Fruit fly (Drosophila melanogaster) whole organism, pupa: ENCODE results near the gene CG7294.

Source experiments
- CG10348 ChIP-seq: fragments of 200-800 bp; sonication (Bioruptor generic); IDR thresholded peaks from 2 replicates; pipeline ENCODE4 v1.3.6; 2022; ENCODE audit warnings: missing biosample characterization, missing genetic modification characterization
- CG12605 ChIP-seq: fragments of 200-800 bp; sonication (Bioruptor generic); IDR thresholded peaks from 2 replicates; pipeline ENCODE4 v1.3.6; 2022; ENCODE audit warnings: missing biosample characterization, missing genetic modification characterization
- CG13204 ChIP-seq: fragments of 200-800 bp; sonication (Bioruptor generic); optimal IDR thresholded peaks from 2 replicates; lab custom pipeline; 2018; ENCODE audit warnings: missing biosample characterization, mild to moderate bottlenecking, missing genetic modification characterization, moderate library complexity
- CG14655 ChIP-seq: fragments of 200-800 bp; sonication (Bioruptor generic); optimal IDR thresholded peaks from 3 replicates; lab custom pipeline; 2017; ENCODE audit warnings: mild to moderate bottlenecking, missing biosample characterization, missing genetic modification reagents, missing genetic modification characterization
- CG15710 ChIP-seq: fragments of 200-800 bp; sonication (Bioruptor generic); optimal IDR thresholded peaks from 2 replicates; lab custom pipeline; 2018; ENCODE audit warnings: missing biosample characterization, mild to moderate bottlenecking, missing genetic modification characterization, moderate library complexity
- CG17806 ChIP-seq: fragments of 200-800 bp; sonication (Bioruptor generic); optimal IDR thresholded peaks from 2 replicates; lab custom pipeline; 2018; ENCODE audit warnings: missing biosample characterization, mild to moderate bottlenecking, missing genetic modification characterization, moderate library complexity
- CG32121 ChIP-seq: fragments of 200-800 bp; sonication (Bioruptor generic); IDR thresholded peaks from 2 replicates; pipeline ENCODE4 v1.3.6; 2022; ENCODE audit warnings: missing biosample characterization, missing genetic modification characterization
- CG34367 ChIP-seq: fragments of 200-800 bp; sonication (Bioruptor generic); optimal IDR thresholded peaks from 2 replicates; lab custom pipeline; 2018; ENCODE audit warnings: missing biosample characterization, mild to moderate bottlenecking, missing genetic modification characterization
- CG4496 ChIP-seq: fragments of 200-800 bp; sonication (Bioruptor generic); IDR thresholded peaks from 3 replicates; pipeline ENCODE4 v1.3.6; 2022; ENCODE audit warnings: missing biosample characterization, missing genetic modification characterization
- CG8159 ChIP-seq: fragments of 200-800 bp; sonication (Bioruptor generic); optimal IDR thresholded peaks from 3 replicates; lab custom pipeline; 2018; ENCODE audit warnings: missing biosample characterization, mild to moderate bottlenecking, missing genetic modification characterization, moderate library complexity
- CG8301 ChIP-seq: fragments of 200-800 bp; sonication (Bioruptor generic); optimal IDR thresholded peaks from 2 replicates; lab custom pipeline; 2018; ENCODE audit warnings: missing biosample characterization, mild to moderate bottlenecking, missing genetic modification characterization
- CG9948 ChIP-seq: fragments of 200-800 bp; sonication (Bioruptor generic); optimal IDR thresholded peaks from 2 replicates; lab custom pipeline; 2018; ENCODE audit warnings: missing biosample characterization, mild to moderate bottlenecking, missing genetic modification characterization, moderate library complexity
- EcR ChIP-seq: fragments of 200-800 bp; sonication (Bioruptor generic); optimal IDR thresholded peaks from 3 replicates; lab custom pipeline; 2019; ENCODE audit warnings: missing biosample characterization, missing genetic modification characterization, mild to moderate bottlenecking, moderate library complexity, missing genetic modification reagents
- Ets98B ChIP-seq: fragments of 200-800 bp; sonication (Bioruptor generic); IDR thresholded peaks from 2 replicates; pipeline ENCODE4 v1.3.6; 2022; ENCODE audit warnings: missing biosample characterization, missing genetic modification characterization
- Pif1A ChIP-seq: fragments of 200-800 bp; sonication (Bioruptor generic); optimal IDR thresholded peaks from 3 replicates; lab custom pipeline; 2016; ENCODE audit warnings: missing biosample characterization, missing genetic modification characterization
- Pif1B ChIP-seq: fragments of 200-800 bp; sonication (Bioruptor generic); optimal IDR thresholded peaks from 3 replicates; lab custom pipeline; 2016; ENCODE audit warnings: missing biosample characterization, missing genetic modification characterization
- Snoo ChIP-seq: fragments of 200-800 bp; sonication (Bioruptor generic); optimal IDR thresholded peaks from 3 replicates; lab custom pipeline; 2017; ENCODE audit warnings: missing biosample characterization, mild to moderate bottlenecking, missing genetic modification characterization, inconsistent platforms
- fd96Ca ChIP-seq: fragments of 200-800 bp; sonication (Bioruptor generic); IDR thresholded peaks from 3 replicates; pipeline ENCODE4 v1.3.6; 2022; ENCODE audit warnings: missing biosample characterization, missing genetic modification characterization
- gl ChIP-seq: fragments of 200-800 bp; sonication (Bioruptor generic); optimal IDR thresholded peaks from 2 replicates; lab custom pipeline; 2018; ENCODE audit warnings: missing biosample characterization, mild to moderate bottlenecking, missing genetic modification characterization
- rn ChIP-seq: fragments of 200-800 bp; sonication (Bioruptor generic); IDR thresholded peaks from 2 replicates; pipeline ENCODE4 v1.3.6; 2022; ENCODE audit warnings: missing biosample characterization, missing genetic modification characterization

The CG7294 gene

dm6 chr2L:10685666-10686065, 3.4 kb downstream of the CG7294 start:
- TF ChIP-seq EcR (GFP tag; lab: Kevin White, UChicago) (no peak), CG17806 (tag; lab: Kevin White, UChicago) (no peak), CG12605 (GFP tag; lab: Robert Waterston, UW) (no peak), fd96Ca (GFP tag; lab: Robert Waterston, UW) (no peak), CG8159 (tag; lab: Kevin White, UChicago) (no peak), CG14655 (GFP tag; lab: Kevin White, UChicago) (no peak)

- TF ChIP-seq CG8159 (tag; lab: Kevin White, UChicago): no peak
- TF ChIP-seq gl (tag; lab: Kevin White, UChicago): no peak
- TF ChIP-seq Snoo (tag; lab: Kevin White, UChicago): no peak
- no peak for TF ChIP-seq CG10348 (GFP tag; lab: Robert Waterston, UW)
- no peak for TF ChIP-seq CG15710 (tag; lab: Kevin White, UChicago)
- TF ChIP-seq CG13204 (GFP tag; lab: Kevin White, UChicago): no peak
- TF ChIP-seq Pif1B: no peak
- no peak for TF ChIP-seq CG4496 (GFP tag; lab: Robert Waterston, UW)
- TF ChIP-seq EcR (GFP tag; lab: Kevin White, UChicago): no peak
- TF ChIP-seq fd96Ca (GFP tag; lab: Robert Waterston, UW): no peak
- TF ChIP-seq rn (GFP tag; lab: Robert Waterston, UW): no peak
- no peak for TF ChIP-seq CG32121 (GFP tag; lab: Robert Waterston, UW)
- TF ChIP-seq Pif1A (GFP tag; lab: Kevin White, UChicago): no peak
- no peak for TF ChIP-seq CG9948 (tag; lab: Kevin White, UChicago)
- TF ChIP-seq CG34367: no peak
- TF ChIP-seq CG12605 (GFP tag; lab: Robert Waterston, UW): no peak
- TF ChIP-seq, all 21 proteins: peak for 0
Observed at dm6 chr2L:10684309-10684708, 4.8 kb downstream of the CG7294 start, which contains the start of gene CG7299. TSS of gene CG7299 (minus strand) at chr2L:10684409.

DNA sequence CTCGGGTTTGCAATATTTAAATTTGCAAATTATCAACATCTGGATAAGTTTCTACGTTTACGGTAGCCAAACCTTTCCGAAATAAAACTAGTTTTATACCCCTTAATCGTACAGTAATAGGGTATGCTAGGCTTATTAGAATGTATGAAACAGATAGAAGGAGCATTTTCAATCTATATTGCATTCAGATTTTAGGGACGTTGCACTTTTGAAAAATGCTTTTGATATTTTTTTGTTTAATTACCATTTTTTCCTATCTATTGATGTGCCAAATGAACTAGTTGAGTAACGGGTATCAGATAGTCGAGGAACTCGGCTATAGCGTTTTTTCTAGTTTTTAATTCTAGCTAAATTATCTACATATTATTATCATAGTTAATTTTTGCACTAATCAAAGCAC, 6.2 kb downstream of the CG7294 start:
- no peak for TF ChIP-seq gl (tag; lab: Kevin White, UChicago)
- no peak for TF ChIP-seq rn (GFP tag; lab: Robert Waterston, UW)
- no peak for TF ChIP-seq Pif1A (GFP tag; lab: Kevin White, UChicago)
- no peak for TF ChIP-seq CG15710 (tag; lab: Kevin White, UChicago)
- TF ChIP-seq CG8159 (tag; lab: Kevin White, UChicago): no peak
- TF ChIP-seq fd96Ca (GFP tag; lab: Robert Waterston, UW): no peak
- no peak for TF ChIP-seq CG8301
- no peak for TF ChIP-seq CG34367
- no peak for TF ChIP-seq CG4496 (GFP tag; lab: Robert Waterston, UW)
- TF ChIP-seq CG32121 (GFP tag; lab: Robert Waterston, UW): no peak
- TF ChIP-seq Ets98B (GFP tag; lab: Robert Waterston, UW): no peak

DNA sequence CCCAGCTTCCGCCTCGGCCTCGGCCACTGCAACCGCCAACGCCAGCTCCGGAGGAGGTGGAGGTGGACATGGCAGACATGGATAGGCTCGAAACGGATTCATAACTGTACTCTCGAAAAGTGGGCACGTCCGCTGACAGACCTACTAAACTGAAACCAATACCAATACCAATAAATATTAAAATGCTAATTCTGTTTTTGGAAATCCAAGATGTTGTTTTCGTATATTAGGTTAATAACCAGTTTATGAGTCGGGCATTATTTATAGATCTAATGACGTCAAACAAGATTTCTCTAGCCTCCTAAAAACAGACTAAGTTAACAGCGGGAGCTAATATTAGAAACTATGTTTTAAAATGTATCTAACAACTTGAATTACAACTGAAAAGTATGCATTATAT, 6.9 kb downstream of the CG7294 start:
- TF ChIP-seq CG32121 (GFP tag; lab: Robert Waterston, UW): no peak
- TF ChIP-seq EcR (GFP tag; lab: Kevin White, UChicago): no peak
- TF ChIP-seq CG4496 (GFP tag; lab: Robert Waterston, UW): no peak

- no peak for TF ChIP-seq CG13204 (GFP tag; lab: Kevin White, UChicago)
- TF ChIP-seq, all 21 proteins: peak for 0
Observed at dm6 chr2L:10681602-10682001, 7.5 kb downstream of the CG7294 start, which contains the start of gene CG17107. TSS of gene CG17107 (plus strand) at chr2L:10681902.

DNA sequence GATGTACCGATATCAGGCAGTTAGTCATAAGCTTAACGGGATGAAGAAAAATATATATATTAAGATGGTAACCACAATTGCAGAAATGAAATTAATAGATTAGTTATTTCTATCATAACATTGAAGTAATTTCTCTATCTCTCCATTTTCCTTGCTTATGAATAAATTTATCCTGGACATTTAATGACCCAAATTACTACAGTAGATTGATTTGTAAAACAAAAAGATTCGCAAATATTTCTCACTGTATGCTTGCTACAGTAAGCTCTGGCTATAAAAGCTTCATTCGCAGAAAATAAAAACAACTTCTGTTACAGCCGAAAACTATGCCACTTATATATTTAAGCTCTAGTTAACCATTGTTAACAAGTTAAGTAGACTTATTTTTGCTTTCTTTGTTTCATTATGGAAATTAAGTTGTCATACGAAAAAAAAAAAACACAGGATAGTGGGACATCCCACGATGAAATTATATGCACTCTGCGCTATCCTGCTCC, 8.4 kb downstream of the CG7294 start, which contains the start of gene CG17105:
Gene CG17105, plus strand, starts transcription at position 447 of the 497 bp plus-strand sequence.
- TF ChIP-seq CG4496 (GFP tag; lab: Robert Waterston, UW) (0 out of 3 replicates have a peak, but pooled peaks have one; percentile 20), fd96Ca (GFP tag; lab: Robert Waterston, UW) (no peak)
- TF ChIP-seq, all 21 proteins: peak for 1

DNA sequence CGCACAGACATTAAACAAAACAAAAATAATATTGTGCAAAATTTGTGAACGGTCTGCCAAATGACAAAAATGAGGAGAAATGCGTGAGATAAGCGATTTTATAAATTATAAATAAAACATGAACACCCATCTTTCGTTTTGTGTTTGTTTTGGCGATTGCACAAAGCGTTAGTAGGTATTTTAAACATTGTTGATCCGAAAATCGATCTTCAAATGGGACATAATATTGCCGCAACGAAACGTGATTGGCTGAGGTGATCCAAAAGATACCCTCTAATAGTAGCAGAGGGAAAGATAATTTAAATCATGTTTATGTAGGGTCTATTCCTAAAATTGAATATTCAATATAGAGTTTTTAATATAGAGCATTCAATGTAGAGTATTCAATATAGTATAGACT, 9.5 kb downstream of the CG7294 start:
- TF ChIP-seq CG32121 (GFP tag; lab: Robert Waterston, UW) (0 out of 2 replicates have a peak, but pooled peaks have one; percentile 25), CG15710 (tag; lab: Kevin White, UChicago) (no peak), CG8159 (tag; lab: Kevin White, UChicago) (no peak), CG13204 (GFP tag; lab: Kevin White, UChicago) (no peak), Snoo (tag; lab: Kevin White, UChicago) (no peak), rn (GFP tag; lab: Robert Waterston, UW) (no peak), CG4496 (GFP tag; lab: Robert Waterston, UW) (no peak), CG34367 (no peak), fd96Ca (GFP tag; lab: Robert Waterston, UW) (no peak), CG8301 (no peak), CG9948 (tag; lab: Kevin White, UChicago) (no peak), CG14655 (GFP tag; lab: Kevin White, UChicago) (no peak), Ets98B (GFP tag; lab: Robert Waterston, UW) (peak; percentile 16; the same call in 1 of the 2 replicates), gl (tag; lab: Kevin White, UChicago) (no peak), Pif1A (GFP tag; lab: Kevin White, UChicago) (no peak)
